Worm (Caenorhabditis elegans): ENCODE data around the gene F17H10.4.
A peak's percentile ranks its signal among the peaks of the same experiment; 100 is the strongest.

F17H10.4 gene

DNA sequence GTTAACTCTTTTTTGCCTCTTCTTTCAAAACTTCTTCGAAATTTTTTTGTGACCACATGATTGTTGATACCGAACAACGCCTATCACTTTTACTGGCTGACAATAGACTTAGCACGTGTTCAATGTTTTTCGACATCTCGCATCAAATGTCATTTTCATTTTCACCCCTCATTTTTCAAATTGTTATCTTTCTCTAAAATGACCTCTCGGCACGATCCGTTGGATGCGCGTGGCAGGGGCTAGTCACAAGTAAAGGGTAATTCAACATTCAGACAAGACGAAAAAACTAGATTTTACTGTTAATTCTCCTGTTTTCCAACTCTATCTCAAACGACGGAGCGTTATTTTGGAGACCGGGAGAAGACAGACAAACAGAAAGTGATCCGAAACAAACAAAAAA, 12.9 kb downstream of the F17H10.4 start, which contains the start of gene F17H10.2 (continued):
- TF ChIP-seq lin-15B (tag; optimal IDR thresholded peaks at IDR 0.05), result no peak
- no peak for TF ChIP-seq unc-39 (tag; optimal IDR thresholded peaks at IDR 0.05)
- peak; percentile 30 for TF ChIP-seq hlh-11 (tag; optimal IDR thresholded peaks at IDR 0.05)
- no peak for TF ChIP-seq mxl-2 (GFP tag; conservative IDR thresholded peaks at IDR 0.05)
- TF ChIP-seq nhr-25 (tag; optimal IDR thresholded peaks at IDR 0.05; ENCODE audit: borderline replicate concordance, insufficient read depth), result peak; percentile 40
- no peak for TF ChIP-seq zfp-3 (GFP tag; conservative IDR thresholded peaks at IDR 0.05)
- TF ChIP-seq F10B5.3 (tag; optimal IDR thresholded peaks at IDR 0.05), result no peak
- TF ChIP-seq dpl-1 (GFP tag; optimal IDR thresholded peaks at IDR 0.05), result no peak
- peak; percentile 32 for TF ChIP-seq mep-1 (tag; optimal IDR thresholded peaks at IDR 0.05)
- TF ChIP-seq dmd-9 (GFP tag; IDR thresholded peaks at IDR 0.05), result no peak
- TF ChIP-seq snpc-1.2 (GFP tag; IDR thresholded peaks at IDR 0.05), result no peak
- TF ChIP-seq aha-1 (tag), result peak; percentile 95
- TF ChIP-seq daf-12 (tag; optimal IDR thresholded peaks at IDR 0.05), result no peak
- TF ChIP-seq lir-3 (tag; optimal IDR thresholded peaks at IDR 0.05), result no peak
- no peak for TF ChIP-seq R02D3.7 (tag; optimal IDR thresholded peaks at IDR 0.05)
- TF ChIP-seq ztf-7 (tag; optimal IDR thresholded peaks at IDR 0.05), result no peak
- TF ChIP-seq nhr-6 (tag; optimal IDR thresholded peaks at IDR 0.05), result no peak
- no peak for TF ChIP-seq lim-7 (GFP tag; IDR thresholded peaks at IDR 0.05)
- TF ChIP-seq tag-97 (GFP tag; IDR thresholded peaks at IDR 0.05), result no peak
- no peak for TF ChIP-seq ceh-82 (tag; optimal IDR thresholded peaks at IDR 0.05)
- no peak for TF ChIP-seq vab-7 (GFP tag; IDR thresholded peaks at IDR 0.05)
- no peak for TF ChIP-seq ama-1 (optimal IDR thresholded peaks at IDR 0.05)
- TF ChIP-seq ceh-20 (GFP tag; IDR thresholded peaks at IDR 0.05), result no peak
- TF ChIP-seq T20F7.1 (GFP tag; optimal IDR thresholded peaks at IDR 0.05), result no peak
- TF ChIP-seq dve-1 (tag; optimal IDR thresholded peaks at IDR 0.05; ENCODE audit: insufficient read depth), result peak; percentile 24
- TF ChIP-seq lin-38 (GFP tag; IDR thresholded peaks at IDR 0.05), result no peak
- no peak for TF ChIP-seq lin-13 (GFP tag; optimal IDR thresholded peaks at IDR 0.05)
- no peak for TF ChIP-seq gei-8 (GFP tag; optimal IDR thresholded peaks at IDR 0.05)
- no peak for TF ChIP-seq ces-1 (GFP tag; optimal IDR thresholded peaks at IDR 0.05)
- TF ChIP-seq daf-19 (GFP tag; conservative IDR thresholded peaks at IDR 0.05), result no peak
- no peak for TF ChIP-seq Y48G9A.11 (GFP tag; IDR thresholded peaks at IDR 0.05)
- TF ChIP-seq daf-8 (GFP tag; IDR thresholded peaks at IDR 0.05), result no peak
- no peak for TF ChIP-seq arid-1 (GFP tag; conservative IDR thresholded peaks at IDR 0.05)
- no peak for TF ChIP-seq hif-1 (tag; optimal IDR thresholded peaks at IDR 0.05)
- TF ChIP-seq fos-1 (tag; optimal IDR thresholded peaks at IDR 0.05), result no peak
- TF ChIP-seq lin-1 (GFP tag; IDR thresholded peaks at IDR 0.05), result no peak
- no peak for TF ChIP-seq F49E8.2 (tag; optimal IDR thresholded peaks at IDR 0.05; ENCODE audit: borderline replicate concordance)
- TF ChIP-seq nhr-41 (GFP tag; IDR thresholded peaks at IDR 0.05), result no peak
- TF ChIP-seq fkh-10 (GFP tag; optimal IDR thresholded peaks at IDR 0.05), result no peak
- TF ChIP-seq T26A8.4 (GFP tag; IDR thresholded peaks at IDR 0.05), result no peak
- no peak for TF ChIP-seq Y75B8A.6 (GFP tag; IDR thresholded peaks at IDR 0.05)
- no peak for TF ChIP-seq ctbp-1 (GFP tag; IDR thresholded peaks at IDR 0.05)
- peak in 1 of 2 experiments; percentile 36 for TF ChIP-seq mdl-1 (tag; optimal IDR thresholded peaks at IDR 0.05)
- TF ChIP-seq set-16 (GFP tag; IDR thresholded peaks at IDR 0.05), result no peak
- TF ChIP-seq spr-3 (GFP tag; optimal IDR thresholded peaks at IDR 0.05), result no peak
- peak; percentile 36 for TF ChIP-seq dmd-6 (GFP tag; IDR thresholded peaks at IDR 0.05)
- TF ChIP-seq F37D6.2 (tag; optimal IDR thresholded peaks at IDR 0.05), result no peak
- peak in 1 of 2 experiments; percentile 87 for TF ChIP-seq unc-62 (GFP tag; optimal IDR thresholded peaks at IDR 0.05 in 1 of 2)
- no peak for TF ChIP-seq unc-62 (tag; optimal IDR thresholded peaks at IDR 0.05)
- TF ChIP-seq D1046.2 (GFP tag; IDR thresholded peaks at IDR 0.05), result no peak
- no peak for TF ChIP-seq saeg-2 (GFP tag; IDR thresholded peaks at IDR 0.05)
- no peak for TF ChIP-seq sdz-12 (GFP tag; optimal IDR thresholded peaks at IDR 0.05)
- no peak for TF ChIP-seq pqm-1 (tag; optimal IDR thresholded peaks at IDR 0.05)

Data from whole organism, L4 larva.